Worm (Caenorhabditis elegans): ENCODE measurements around the gene C05C8.7.

DNA sequence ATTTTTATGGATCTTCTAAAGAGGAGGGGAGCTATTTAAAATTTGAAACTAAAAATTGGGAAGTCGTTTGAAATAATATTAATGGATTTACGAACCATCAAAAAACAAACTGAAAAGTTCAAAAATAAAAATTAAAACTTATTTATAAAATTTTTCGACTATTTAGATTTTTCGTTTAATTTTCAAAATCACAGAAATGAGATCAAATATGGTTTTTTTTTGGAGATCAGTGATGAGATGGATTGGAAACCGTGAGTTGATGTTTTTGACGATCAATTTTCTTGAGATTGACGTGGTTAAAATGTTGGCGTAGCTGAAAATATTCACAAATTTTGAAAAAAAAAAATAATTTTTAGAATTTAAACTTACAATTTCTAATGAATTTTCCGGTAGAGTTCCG, 27.9 kb downstream of the C05C8.7 start, which contains the start of gene C13F10.5:
- TF ChIP-seq rnt-1 (tag; optimal IDR thresholded peaks at IDR 0.05) (no peak), ceh-9 (tag; optimal IDR thresholded peaks at IDR 0.05) (no peak), pha-4 (tag; optimal IDR thresholded peaks at IDR 0.05) (no peak), ets-4 (tag; optimal IDR thresholded peaks at IDR 0.05) (no peak), hlh-13 (GFP tag; optimal IDR thresholded peaks at IDR 0.05) (no peak)

Data from whole organism, late embryonic.